1 fruit fly cellular context compared by ENCODE assay signal in the genomic region with DNA sequence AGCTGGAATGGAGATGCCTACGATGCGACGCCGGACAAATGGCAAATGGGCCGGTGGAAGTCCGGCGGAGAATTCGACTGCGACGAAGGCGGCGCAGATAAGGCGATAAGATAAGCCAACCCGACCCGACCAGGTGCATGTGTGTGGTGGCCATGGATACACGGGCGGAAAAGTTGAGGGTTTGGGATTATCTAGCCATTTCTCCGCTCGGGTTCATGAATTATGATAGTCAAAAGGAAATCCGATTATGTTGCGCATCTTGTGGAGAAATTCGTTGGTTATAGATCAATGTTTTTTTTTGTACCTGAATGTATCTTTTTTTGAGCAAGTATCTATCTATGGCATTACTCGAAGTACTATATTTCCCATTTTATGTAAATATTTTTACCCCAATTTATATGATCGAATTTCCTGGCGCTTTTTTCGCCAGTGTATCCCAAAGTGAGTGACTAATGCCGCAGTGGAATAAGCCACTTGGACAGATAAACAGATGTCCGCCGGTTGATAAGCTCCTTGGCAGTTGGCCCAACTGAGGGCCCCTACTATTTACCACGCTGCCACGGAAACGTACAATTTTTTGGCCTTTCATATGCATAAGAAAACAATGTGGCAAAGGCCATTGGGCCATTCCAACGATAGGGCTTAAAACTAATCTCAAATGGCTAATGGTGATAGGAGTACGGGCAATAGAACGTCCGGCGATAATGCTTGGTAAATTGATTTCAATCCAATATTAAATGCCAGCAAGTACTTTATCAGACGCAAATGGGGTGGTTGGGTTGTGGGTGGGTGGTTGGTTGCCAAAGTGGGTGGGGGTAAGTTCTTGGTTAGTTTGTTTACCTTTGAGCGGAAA.
TF ChIP-seq lines count a peak whose summit lies in the region.

A gene (minus strand): TSS at position 51 of the 853 bp plus-strand sequence.

TF ChIP-seq in whole organism, embryonic, 481 proteins besides CTCF, POLR2A, EP300 and RAD21 (continued from another document):
- TF ChIP-seq CG11398 (GFP tag; optimal IDR thresholded peaks at IDR 0.05; lab: Kevin White, UChicago) (peak; percentile 39), mam (GFP tag; optimal IDR thresholded peaks at IDR 0.05; lab: Kevin White, UChicago) (peak; percentile 73), pan (optimal IDR thresholded peaks at IDR 0.05; lab: Kevin White, UChicago) (no peak), pan (GFP tag; optimal IDR thresholded peaks at IDR 0.05 in 1 of 2, IDR thresholded peaks at IDR 0.05 in 1 of 2) (peak in 1 of 2 experiments; percentile 51), gce (GFP tag; IDR thresholded peaks at IDR 0.05; lab: Robert Waterston, UW) (no peak), CG4360 (GFP tag; IDR thresholded peaks at IDR 0.05; lab: Robert Waterston, UW) (no peak), CG12942 (GFP tag; optimal IDR thresholded peaks at IDR 0.05; lab: Kevin White, UChicago) (peak; percentile 28), CG11085 (GFP tag; IDR thresholded peaks at IDR 0.05; lab: Robert Waterston, UW) (no peak), slp2 (GFP tag; optimal IDR thresholded peaks at IDR 0.05; lab: Kevin White, UChicago) (peak; percentile 58), Antp (GFP tag; optimal IDR thresholded peaks at IDR 0.05; lab: Kevin White, UChicago) (peak; percentile 45), Pdp1 (GFP tag; optimal IDR thresholded peaks at IDR 0.05; lab: Kevin White, UChicago) (peak; percentile 59 to 65), HLH54F (GFP tag; optimal IDR thresholded peaks at IDR 0.05; lab: Kevin White, UChicago) (peak; percentile 40), CG10979 (tag; optimal IDR thresholded peaks at IDR 0.05; lab: Kevin White, UChicago) (peak; percentile 46)
